Fruit fly (Drosophila melanogaster): ENCODE measurements around the gene dls.

The dls gene

DNA sequence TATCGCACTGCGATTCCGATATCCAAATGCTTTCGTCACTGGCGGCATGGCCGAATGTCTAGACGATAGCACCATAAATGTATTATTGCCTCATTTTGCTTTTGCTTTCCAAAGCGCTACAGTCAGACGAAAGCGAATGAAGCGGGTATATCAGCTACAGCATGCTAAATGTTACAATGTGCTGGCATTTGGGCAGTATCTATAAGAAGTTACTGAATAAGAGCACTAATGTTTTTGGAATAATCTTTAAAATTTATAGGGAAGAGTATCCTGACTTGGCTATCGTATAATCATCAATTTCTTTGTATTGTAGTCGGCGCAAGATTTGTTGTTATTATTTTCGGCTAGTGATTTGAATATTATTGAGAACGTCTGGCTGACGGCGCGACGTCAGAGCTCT, 2.1 kb downstream of the dls start:
- TF ChIP-seq usp (GFP tag; optimal IDR thresholded peaks at IDR 0.05) (no peak), pan (optimal IDR thresholded peaks at IDR 0.05) (no peak), Dll (optimal IDR thresholded peaks at IDR 0.05) (no peak), EcR (GFP tag; optimal IDR thresholded peaks at IDR 0.05) (no peak), CG8478 (optimal IDR thresholded peaks at IDR 0.05) (no peak), psq (optimal IDR thresholded peaks at IDR 0.05) (no peak)

DNA sequence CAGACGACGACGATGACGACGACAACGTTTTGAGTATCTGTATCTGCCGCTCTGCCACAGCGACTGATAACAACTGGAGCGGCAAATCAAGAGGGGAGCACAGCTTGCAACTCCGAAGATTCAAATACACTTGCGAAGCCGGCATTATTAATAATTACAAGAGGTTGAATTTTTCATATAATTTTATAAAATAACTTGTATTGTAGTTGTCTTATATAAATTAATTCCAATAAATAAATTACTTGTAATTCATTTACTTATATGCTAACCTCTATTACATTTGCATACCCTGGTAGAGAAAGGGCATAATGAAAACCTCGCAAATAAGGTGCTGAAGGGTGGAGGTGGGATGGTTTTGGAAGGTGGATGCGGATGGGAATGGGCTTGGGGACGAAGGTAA, 3.0 kb downstream of the dls start:
- TF ChIP-seq Dll (optimal IDR thresholded peaks at IDR 0.05): no peak
- no peak for TF ChIP-seq CG8478 (optimal IDR thresholded peaks at IDR 0.05)
- no peak for TF ChIP-seq usp (GFP tag; optimal IDR thresholded peaks at IDR 0.05)
- TF ChIP-seq EcR (GFP tag; optimal IDR thresholded peaks at IDR 0.05): no peak
- no peak for TF ChIP-seq pan (optimal IDR thresholded peaks at IDR 0.05)
- no peak for TF ChIP-seq psq (optimal IDR thresholded peaks at IDR 0.05)

- no peak for TF ChIP-seq CG8478 (optimal IDR thresholded peaks at IDR 0.05)
- TF ChIP-seq Dll (optimal IDR thresholded peaks at IDR 0.05): no peak
- no peak for TF ChIP-seq pan (optimal IDR thresholded peaks at IDR 0.05)
- no peak for TF ChIP-seq usp (GFP tag; optimal IDR thresholded peaks at IDR 0.05)
- no peak for TF ChIP-seq EcR (GFP tag; optimal IDR thresholded peaks at IDR 0.05)
- no peak for TF ChIP-seq psq (optimal IDR thresholded peaks at IDR 0.05)
These were observed 7.1 kb downstream of the dls start for dm6 chr3L:16208053-16208838.

- no peak for TF ChIP-seq EcR (GFP tag; optimal IDR thresholded peaks at IDR 0.05)
- no peak for TF ChIP-seq Dll (optimal IDR thresholded peaks at IDR 0.05)
- no peak for TF ChIP-seq usp (GFP tag; optimal IDR thresholded peaks at IDR 0.05)
- TF ChIP-seq pan (optimal IDR thresholded peaks at IDR 0.05): no peak
- no peak for TF ChIP-seq CG8478 (optimal IDR thresholded peaks at IDR 0.05)
- TF ChIP-seq psq (optimal IDR thresholded peaks at IDR 0.05): no peak
These were observed 7.9 kb downstream of the dls start for dm6 chr3L:16208839-16209612.

DNA sequence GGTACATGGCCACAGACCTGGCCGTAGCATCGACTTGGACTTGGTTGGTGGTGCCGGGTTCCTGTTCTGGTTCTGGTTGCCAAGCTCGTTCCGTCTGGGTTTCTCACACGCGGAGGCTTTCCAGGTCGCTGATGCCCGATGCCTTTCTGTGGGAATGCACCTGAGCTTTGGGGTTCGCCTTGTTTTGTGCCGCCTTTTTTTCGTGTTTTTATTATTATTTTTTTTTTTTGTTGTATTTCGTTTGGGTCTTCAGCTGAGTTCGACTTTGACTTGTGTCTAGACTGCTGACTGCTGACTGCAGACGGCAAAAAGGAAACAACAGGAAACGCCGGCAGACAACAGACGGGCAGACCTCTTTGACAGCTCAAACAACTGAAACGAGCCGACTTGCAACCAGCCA, 8.5 kb downstream of the dls start:
- TF ChIP-seq Dll (optimal IDR thresholded peaks at IDR 0.05): no peak
- TF ChIP-seq psq (optimal IDR thresholded peaks at IDR 0.05): no peak
- no peak for TF ChIP-seq pan (optimal IDR thresholded peaks at IDR 0.05)
- TF ChIP-seq EcR (GFP tag; optimal IDR thresholded peaks at IDR 0.05): no peak
- no peak for TF ChIP-seq usp (GFP tag; optimal IDR thresholded peaks at IDR 0.05)
- no peak for TF ChIP-seq CG8478 (optimal IDR thresholded peaks at IDR 0.05)

- TF ChIP-seq psq (optimal IDR thresholded peaks at IDR 0.05) (no peak), CG8478 (optimal IDR thresholded peaks at IDR 0.05) (no peak), Dll (optimal IDR thresholded peaks at IDR 0.05) (no peak), pan (optimal IDR thresholded peaks at IDR 0.05) (no peak), usp (GFP tag; optimal IDR thresholded peaks at IDR 0.05) (no peak), EcR (GFP tag; optimal IDR thresholded peaks at IDR 0.05) (no peak)
These were observed 10.2 kb downstream of the dls start for dm6 chr3L:16211156-16211935.

DNA sequence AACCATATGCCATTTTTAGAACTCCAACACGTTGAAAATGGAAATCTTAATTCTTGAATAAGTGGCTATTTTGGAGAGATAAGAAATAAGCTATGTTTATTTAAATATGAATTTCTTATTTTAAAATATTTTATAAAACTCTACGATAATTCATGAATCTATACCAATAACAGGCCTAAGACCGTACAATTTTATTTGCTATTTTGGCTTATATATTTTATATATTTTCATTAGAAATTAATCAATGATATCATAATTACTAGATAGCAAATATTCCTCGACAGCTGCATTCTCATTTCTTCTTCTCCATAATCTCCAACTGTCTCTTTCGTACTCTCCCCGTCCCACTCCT, 10.8 kb downstream of the dls start:
- TF ChIP-seq usp (GFP tag; optimal IDR thresholded peaks at IDR 0.05) (no peak), pan (optimal IDR thresholded peaks at IDR 0.05) (peak; percentile 35)

DNA sequence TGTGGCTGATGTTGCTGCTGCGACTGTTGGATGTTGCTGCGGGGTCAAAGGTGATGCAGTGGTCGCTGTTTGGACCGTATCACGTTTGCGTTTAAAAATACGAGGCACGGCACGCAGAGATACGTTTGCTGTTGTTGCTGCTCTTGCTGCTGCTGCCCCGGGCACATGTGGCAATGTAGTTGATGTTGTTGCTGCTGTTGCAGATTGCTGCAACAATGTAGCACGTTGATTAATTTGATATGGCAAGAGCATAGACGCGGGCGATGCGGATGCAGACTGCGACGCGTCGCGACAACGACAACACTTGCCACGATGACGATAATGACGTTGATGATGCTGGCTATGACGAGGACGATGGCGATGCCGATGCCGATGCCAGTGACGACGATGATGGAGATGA, 12.1 kb downstream of the dls start:
- no peak for TF ChIP-seq psq (optimal IDR thresholded peaks at IDR 0.05)
- TF ChIP-seq usp (GFP tag; optimal IDR thresholded peaks at IDR 0.05): no peak
- TF ChIP-seq pan (optimal IDR thresholded peaks at IDR 0.05): no peak
- TF ChIP-seq CG8478 (optimal IDR thresholded peaks at IDR 0.05): no peak
- TF ChIP-seq EcR (GFP tag; optimal IDR thresholded peaks at IDR 0.05): no peak
- TF ChIP-seq Dll (optimal IDR thresholded peaks at IDR 0.05): no peak

DNA sequence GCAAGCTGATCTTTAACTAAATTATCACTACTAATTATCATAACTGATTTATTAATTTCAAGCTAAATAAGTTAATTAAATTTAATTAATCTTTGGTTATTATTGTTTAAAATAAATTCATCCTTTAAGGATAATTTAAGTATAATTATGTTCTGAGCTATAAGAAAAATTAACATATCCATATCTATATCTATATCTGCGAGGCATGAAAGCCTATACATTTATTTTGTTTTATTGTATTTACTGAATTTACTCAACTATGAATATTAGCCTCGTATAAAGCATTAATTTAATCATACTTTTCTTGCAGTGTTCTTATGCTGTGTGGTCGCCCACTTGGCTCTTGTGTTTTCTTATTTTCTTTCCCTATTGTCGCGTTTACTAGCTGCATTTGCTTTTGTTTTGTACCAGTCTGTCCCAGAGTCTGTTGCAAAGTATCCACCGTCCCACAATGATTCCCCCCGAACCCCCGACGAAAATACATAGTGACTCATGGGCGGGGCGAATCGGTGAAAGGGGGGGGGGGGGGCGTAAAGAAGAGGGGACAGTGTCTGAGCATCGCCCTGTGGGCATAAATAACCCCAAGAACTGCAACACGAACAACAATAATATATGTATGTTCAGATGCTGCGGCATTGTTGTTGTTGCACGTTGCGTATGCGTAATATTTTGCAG, 13.5 kb downstream of the dls start:
- TF ChIP-seq pan (optimal IDR thresholded peaks at IDR 0.05): no peak
- no peak for TF ChIP-seq EcR (GFP tag; optimal IDR thresholded peaks at IDR 0.05)
- no peak for TF ChIP-seq CG8478 (optimal IDR thresholded peaks at IDR 0.05)
- TF ChIP-seq Dll (optimal IDR thresholded peaks at IDR 0.05): no peak
- TF ChIP-seq usp (GFP tag; optimal IDR thresholded peaks at IDR 0.05): no peak

DNA sequence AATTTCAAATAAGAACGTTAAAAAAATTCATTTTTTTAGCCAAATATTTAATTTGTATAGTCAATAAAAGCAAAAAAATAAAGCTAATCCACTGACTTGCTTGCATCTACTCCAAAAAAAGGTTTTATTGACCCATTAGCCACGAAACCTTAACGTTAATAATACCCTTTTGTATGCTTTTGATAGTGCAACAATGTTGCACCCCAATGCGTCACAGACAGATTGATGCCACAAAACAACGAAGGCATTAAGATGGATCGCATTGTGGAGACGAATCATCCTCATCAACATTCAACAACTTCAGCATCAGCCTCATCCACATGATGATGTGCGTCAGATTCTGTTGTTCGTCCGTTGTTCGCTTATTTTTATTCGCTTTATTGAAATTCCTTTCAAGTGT, 14.3 kb downstream of the dls start:
- TF ChIP-seq pan (optimal IDR thresholded peaks at IDR 0.05) (no peak), EcR (GFP tag; optimal IDR thresholded peaks at IDR 0.05) (no peak), Dll (optimal IDR thresholded peaks at IDR 0.05) (no peak), psq (optimal IDR thresholded peaks at IDR 0.05) (no peak), CG8478 (optimal IDR thresholded peaks at IDR 0.05) (no peak), usp (GFP tag; optimal IDR thresholded peaks at IDR 0.05) (no peak)

DNA sequence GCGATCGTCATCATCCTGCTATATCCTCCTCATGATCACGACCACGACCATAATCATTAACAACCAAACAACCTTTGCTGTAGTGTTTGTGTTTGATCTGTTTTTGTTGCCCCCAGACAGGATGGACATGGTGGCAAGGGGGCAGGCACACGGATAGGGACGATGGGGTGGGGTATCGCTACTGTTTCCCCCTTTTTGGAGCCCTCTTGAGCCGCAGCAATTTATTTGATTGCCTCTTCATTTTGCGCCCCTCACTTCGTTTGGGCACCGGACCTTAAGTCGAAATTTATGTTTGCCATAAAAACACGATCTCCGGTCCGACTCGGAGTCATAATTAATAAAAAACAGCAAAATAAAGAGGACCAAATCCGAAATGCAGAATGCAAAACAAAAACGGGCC, 14.7 kb downstream of the dls start:
- TF ChIP-seq pan (optimal IDR thresholded peaks at IDR 0.05) (no peak), CG8478 (optimal IDR thresholded peaks at IDR 0.05) (no peak), EcR (GFP tag; optimal IDR thresholded peaks at IDR 0.05) (no peak), Dll (optimal IDR thresholded peaks at IDR 0.05) (peak; percentile 52), psq (optimal IDR thresholded peaks at IDR 0.05) (no peak), usp (GFP tag; optimal IDR thresholded peaks at IDR 0.05) (no peak)
